ENCODE assay signal across 1 fruit fly cellular context in genomic region chr2L:8001694-8002627, dm6.
TF ChIP-seq lines count a peak whose summit lies in the region.

No protein-coding gene starts in this region.

TF ChIP-seq in whole organism, embryonic, 481 proteins besides CTCF, POLR2A, EP300 and RAD21 (continued from another document and continues in another):
- peak; percentile 82 for TF ChIP-seq CG10462 (GFP tag; optimal IDR thresholded peaks at IDR 0.05; lab: Kevin White, UChicago)
- peak; percentile 68 for TF ChIP-seq H2.0 (GFP tag; IDR thresholded peaks at IDR 0.05; lab: Robert Waterston, UW)
- TF ChIP-seq fd3F (GFP tag; optimal IDR thresholded peaks at IDR 0.05; lab: Kevin White, UChicago), result peak; percentile 84
- peak; percentile 77 for TF ChIP-seq CG11456 (GFP tag; IDR thresholded peaks at IDR 0.05; lab: Robert Waterston, UW)
- no peak for TF ChIP-seq CG17912 (GFP tag; optimal IDR thresholded peaks at IDR 0.05; lab: Kevin White, UChicago)
- peak; percentile 83 for TF ChIP-seq CG1529 (GFP tag; optimal IDR thresholded peaks at IDR 0.05; lab: Kevin White, UChicago)
- TF ChIP-seq Pdp1 (GFP tag; optimal IDR thresholded peaks at IDR 0.05; lab: Kevin White, UChicago), result peak; percentile 73 to 80
- TF ChIP-seq slou (GFP tag; optimal IDR thresholded peaks at IDR 0.05; lab: Kevin White, UChicago), result peak; percentile 76
- peak; percentile 69 for TF ChIP-seq CG6683 (GFP tag; optimal IDR thresholded peaks at IDR 0.05; lab: Kevin White, UChicago)
- TF ChIP-seq CG32772 (GFP tag; IDR thresholded peaks at IDR 0.05; lab: Robert Waterston, UW), result peak; percentile 66
- TF ChIP-seq CG30431 (GFP tag; optimal IDR thresholded peaks at IDR 0.05; lab: Kevin White, UChicago), result peak; percentile 78
- peak; percentile 73 for TF ChIP-seq jing (GFP tag; optimal IDR thresholded peaks at IDR 0.05; lab: Kevin White, UChicago)
- TF ChIP-seq CG4730 (GFP tag; IDR thresholded peaks at IDR 0.05; lab: Robert Waterston, UW), result peak; percentile 81
- 0 out of 2 replicates have a peak, but pooled peaks have one; percentile 20 for TF ChIP-seq Doc2 (GFP tag; IDR thresholded peaks at IDR 0.05; lab: Robert Waterston, UW)
- peak; percentile 78 for TF ChIP-seq Rfx (GFP tag; IDR thresholded peaks at IDR 0.05; lab: Robert Waterston, UW)
- TF ChIP-seq CkIIα-i1 (GFP tag; IDR thresholded peaks at IDR 0.05; lab: Robert Waterston, UW), result 0 out of 2 replicates have a peak, but pooled peaks have one; percentile 9
- TF ChIP-seq CG5180 (GFP tag; optimal IDR thresholded peaks at IDR 0.05; lab: Kevin White, UChicago), result peak; percentile 82
- TF ChIP-seq CG17328 (GFP tag; IDR thresholded peaks at IDR 0.05; lab: Robert Waterston, UW), result peak; percentile 71
- peak; percentile 53 for TF ChIP-seq toy (GFP tag; IDR thresholded peaks at IDR 0.05; lab: Robert Waterston, UW)
- peak; percentile 78 for TF ChIP-seq CG7357 (GFP tag; IDR thresholded peaks at IDR 0.05; lab: Robert Waterston, UW)
- peak; percentile 85 for TF ChIP-seq CG1233 (GFP tag; optimal IDR thresholded peaks at IDR 0.05; lab: Kevin White, UChicago)
- peak; percentile 73 for TF ChIP-seq cato (GFP tag; optimal IDR thresholded peaks at IDR 0.05; lab: Kevin White, UChicago; ENCODE audit: borderline replicate concordance)
- 0 out of 3 replicates have a peak, but pooled peaks have one; percentile 41 for TF ChIP-seq gce (GFP tag; IDR thresholded peaks at IDR 0.05; lab: Robert Waterston, UW)
- TF ChIP-seq CG12744 (GFP tag; optimal IDR thresholded peaks at IDR 0.05; lab: Kevin White, UChicago), result peak; percentile 72
- TF ChIP-seq tgo (GFP tag; IDR thresholded peaks at IDR 0.05; lab: Robert Waterston, UW), result peak; percentile 87
- TF ChIP-seq sim (GFP tag; IDR thresholded peaks at IDR 0.05; lab: Robert Waterston, UW), result peak; percentile 39; the same call in 1 of the 2 replicates
- 0 out of 2 replicates have a peak, but pooled peaks have one; percentile 41 for TF ChIP-seq Lim3 (GFP tag; IDR thresholded peaks at IDR 0.05; lab: Robert Waterston, UW)
- no peak for TF ChIP-seq prd (optimal IDR thresholded peaks at IDR 0.05; lab: Kevin White, UChicago)
- TF ChIP-seq prd (GFP tag; IDR thresholded peaks at IDR 0.05; lab: Robert Waterston, UW), result peak; percentile 85
- TF ChIP-seq chm (GFP tag; IDR thresholded peaks at IDR 0.05; lab: Robert Waterston, UW), result peak; percentile 78; the same call in 1 of the 2 replicates
- TF ChIP-seq CG6854 (GFP tag; optimal IDR thresholded peaks at IDR 0.05; lab: Kevin White, UChicago), result peak; percentile 85
- TF ChIP-seq CG33557 (GFP tag; optimal IDR thresholded peaks at IDR 0.05; lab: Kevin White, UChicago), result peak; percentile 62
- peak; percentile 71 for TF ChIP-seq ERR (GFP tag; optimal IDR thresholded peaks at IDR 0.05; lab: Kevin White, UChicago)
- TF ChIP-seq esg (GFP tag; conservative IDR thresholded peaks at IDR 0.05; lab: Robert Waterston, UW), result peak; percentile 86
- TF ChIP-seq run (tag; optimal IDR thresholded peaks at IDR 0.05; lab: Kevin White, UChicago), result peak; percentile 80
- TF ChIP-seq Bdp1 (GFP tag; optimal IDR thresholded peaks at IDR 0.05; lab: Kevin White, UChicago), result peak; percentile 81
- peak; percentile 67 for TF ChIP-seq salm (tag; optimal IDR thresholded peaks at IDR 0.05; lab: Kevin White, UChicago)
- no peak for TF ChIP-seq HLH4C (GFP tag; IDR thresholded peaks at IDR 0.05; lab: Robert Waterston, UW; ENCODE audit: partially characterized antibody)
- no peak for TF ChIP-seq pan (optimal IDR thresholded peaks at IDR 0.05; lab: Kevin White, UChicago)
- peak in 1 of 2 experiments; percentile 87 for TF ChIP-seq pan (GFP tag; optimal IDR thresholded peaks at IDR 0.05 in 1 of 2, IDR thresholded peaks at IDR 0.05 in 1 of 2)
- TF ChIP-seq NC2α (GFP tag; optimal IDR thresholded peaks at IDR 0.05; lab: Kevin White, UChicago), result peak; percentile 54
- peak; percentile 68 for TF ChIP-seq pnt (GFP tag; optimal IDR thresholded peaks at IDR 0.05; lab: Kevin White, UChicago)
- TF ChIP-seq CG5953 (GFP tag; IDR thresholded peaks at IDR 0.05; lab: Robert Waterston, UW), result peak; percentile 68
- peak; percentile 40 for TF ChIP-seq corto (GFP tag; optimal IDR thresholded peaks at IDR 0.05; lab: Kevin White, UChicago)
- peak; percentile 68 for TF ChIP-seq sd (tag; optimal IDR thresholded peaks at IDR 0.05; lab: Kevin White, UChicago)
- 0 out of 3 replicates have a peak, but pooled peaks have one; percentile 43 for TF ChIP-seq CG6175 (GFP tag; IDR thresholded peaks at IDR 0.05; lab: Robert Waterston, UW)
- TF ChIP-seq tio (GFP tag; optimal IDR thresholded peaks at IDR 0.05; lab: Kevin White, UChicago), result peak; percentile 91
- peak; percentile 83 for TF ChIP-seq caup (GFP tag; optimal IDR thresholded peaks at IDR 0.05; lab: Kevin White, UChicago; ENCODE audit: severe bottlenecking)
- TF ChIP-seq NFAT (GFP tag; IDR thresholded peaks at IDR 0.05; lab: Robert Waterston, UW), result peak; percentile 60; the same call in 1 of the 2 replicates
- TF ChIP-seq mld (GFP tag; IDR thresholded peaks at IDR 0.05; lab: Robert Waterston, UW; ENCODE audit: partially characterized antibody), result no peak
- TF ChIP-seq CG13424 (tag; optimal IDR thresholded peaks at IDR 0.05; lab: Kevin White, UChicago), result peak; percentile 89
- no peak for TF ChIP-seq Tbp (GFP tag; optimal IDR thresholded peaks at IDR 0.05; lab: Kevin White, UChicago)
- peak; percentile 92 for TF ChIP-seq Meics (GFP tag; optimal IDR thresholded peaks at IDR 0.05; lab: Kevin White, UChicago)
- TF ChIP-seq D19A (tag; optimal IDR thresholded peaks at IDR 0.05; lab: Kevin White, UChicago), result peak; percentile 81
- TF ChIP-seq CG9437 (GFP tag; optimal IDR thresholded peaks at IDR 0.05; lab: Kevin White, UChicago), result peak; percentile 91
- TF ChIP-seq CG43689 (GFP tag; IDR thresholded peaks at IDR 0.05; lab: Robert Waterston, UW), result no peak
- TF ChIP-seq CG16863 (GFP tag; optimal IDR thresholded peaks at IDR 0.05; lab: Kevin White, UChicago), result peak; percentile 75
- peak; percentile 82 for TF ChIP-seq gsb (GFP tag; IDR thresholded peaks at IDR 0.05; lab: Robert Waterston, UW)
- TF ChIP-seq CG31224 (GFP tag; IDR thresholded peaks at IDR 0.05; lab: Robert Waterston, UW), result peak; percentile 62
- TF ChIP-seq CG1603 (tag; optimal IDR thresholded peaks at IDR 0.05; lab: Kevin White, UChicago), result peak; percentile 65
- peak; percentile 33 for TF ChIP-seq pros (GFP tag; optimal IDR thresholded peaks at IDR 0.05; lab: Kevin White, UChicago)
- TF ChIP-seq ara (GFP tag; IDR thresholded peaks at IDR 0.05; lab: Robert Waterston, UW), result peak; percentile 68; the same call in 1 of the 2 replicates
- peak; percentile 93 for TF ChIP-seq CG8924 (tag; optimal IDR thresholded peaks at IDR 0.05; lab: Kevin White, UChicago)
- peak; percentile 72 for TF ChIP-seq CG15514 (GFP tag; optimal IDR thresholded peaks at IDR 0.05; lab: Kevin White, UChicago)
- peak in 1 of 2 experiments; percentile 54 for TF ChIP-seq Hr78 (GFP tag; optimal IDR thresholded peaks at IDR 0.05; lab: Kevin White, UChicago)
- peak; percentile 66 for TF ChIP-seq trh (GFP tag; optimal IDR thresholded peaks at IDR 0.05; lab: Kevin White, UChicago)
- no peak for TF ChIP-seq CG15479 (GFP tag; optimal IDR thresholded peaks at IDR 0.05; lab: Kevin White, UChicago)
- peak; percentile 71 for TF ChIP-seq HLH3B (GFP tag; IDR thresholded peaks at IDR 0.05; lab: Robert Waterston, UW)
- TF ChIP-seq dan (GFP tag; IDR thresholded peaks at IDR 0.05; lab: Robert Waterston, UW), result peak; percentile 63
- no peak for TF ChIP-seq MESR4 (GFP tag; optimal IDR thresholded peaks at IDR 0.05; lab: Kevin White, UChicago)
- TF ChIP-seq CG13287 (GFP tag; IDR thresholded peaks at IDR 0.05; lab: Robert Waterston, UW; ENCODE audit: partially characterized antibody), result no peak
- TF ChIP-seq CG11398 (GFP tag; optimal IDR thresholded peaks at IDR 0.05; lab: Kevin White, UChicago), result peak; percentile 46
- no peak for TF ChIP-seq CG10431 (GFP tag; optimal IDR thresholded peaks at IDR 0.05; lab: Kevin White, UChicago)
- peak; percentile 88 for TF ChIP-seq Atf6 (GFP tag; IDR thresholded peaks at IDR 0.05; lab: Robert Waterston, UW)
- peak; percentile 83 for TF ChIP-seq Hsf (GFP tag; optimal IDR thresholded peaks at IDR 0.05; lab: Kevin White, UChicago)
- no peak for TF ChIP-seq CG2129 (GFP tag; IDR thresholded peaks at IDR 0.05; lab: Robert Waterston, UW; ENCODE audit: partially characterized antibody)
- TF ChIP-seq abd-A (tag; optimal IDR thresholded peaks at IDR 0.05; lab: Kevin White, UChicago), result peak; percentile 64
- peak; percentile 4 for TF ChIP-seq CG9797 (GFP tag; optimal IDR thresholded peaks at IDR 0.05; lab: Kevin White, UChicago)
- TF ChIP-seq CG14667 (GFP tag; IDR thresholded peaks at IDR 0.05; lab: Robert Waterston, UW), result peak; percentile 68
- TF ChIP-seq CG7786 (GFP tag; optimal IDR thresholded peaks at IDR 0.05; lab: Kevin White, UChicago), result peak; percentile 83
- no peak for TF ChIP-seq Hr39 (optimal IDR thresholded peaks at IDR 0.05; lab: Kevin White, UChicago)
- TF ChIP-seq CG1832 (GFP tag; optimal IDR thresholded peaks at IDR 0.05; lab: Kevin White, UChicago), result no peak
- TF ChIP-seq ind (GFP tag; optimal IDR thresholded peaks at IDR 0.05; lab: Kevin White, UChicago), result peak; percentile 84
- no peak for TF ChIP-seq Kr (GFP tag; optimal IDR thresholded peaks at IDR 0.05; lab: Kevin White, UChicago)
- peak; percentile 73 for TF ChIP-seq CHES-1-like (GFP tag; optimal IDR thresholded peaks at IDR 0.05; lab: Kevin White, UChicago)
- peak; percentile 75 for TF ChIP-seq CG12942 (GFP tag; optimal IDR thresholded peaks at IDR 0.05; lab: Kevin White, UChicago)
- TF ChIP-seq CG7987 (GFP tag; optimal IDR thresholded peaks at IDR 0.05; lab: Kevin White, UChicago), result peak; percentile 17
- TF ChIP-seq CG12769 (tag; optimal IDR thresholded peaks at IDR 0.05; lab: Kevin White, UChicago), result peak; percentile 35
- TF ChIP-seq BEAF-32 (GFP tag; optimal IDR thresholded peaks at IDR 0.05; lab: Kevin White, UChicago), result peak; percentile 13
- peak; percentile 68 for TF ChIP-seq CG6654 (GFP tag; optimal IDR thresholded peaks at IDR 0.05; lab: Kevin White, UChicago)
- TF ChIP-seq Usf (GFP tag; optimal IDR thresholded peaks at IDR 0.05; lab: Kevin White, UChicago), result peak; percentile 57
- peak; percentile 86 for TF ChIP-seq bcd (GFP tag; optimal IDR thresholded peaks at IDR 0.05; lab: Kevin White, UChicago)
- peak; percentile 52 for TF ChIP-seq psq (GFP tag; optimal IDR thresholded peaks at IDR 0.05; lab: Kevin White, UChicago)
- no peak for TF ChIP-seq zf30C (GFP tag; optimal IDR thresholded peaks at IDR 0.05; lab: Kevin White, UChicago)
- peak; percentile 76 for TF ChIP-seq B-H1 (GFP tag; IDR thresholded peaks at IDR 0.05; lab: Robert Waterston, UW)
- TF ChIP-seq cad (GFP tag; optimal IDR thresholded peaks at IDR 0.05; lab: Kevin White, UChicago), result no peak
- peak; percentile 95 for TF ChIP-seq Ets65A (GFP tag; lab: Kevin White, UChicago)
- TF ChIP-seq dm (GFP tag; optimal IDR thresholded peaks at IDR 0.05; lab: Kevin White, UChicago), result peak; percentile 65
- peak; percentile 69 for TF ChIP-seq CG14050 (GFP tag; IDR thresholded peaks at IDR 0.05; lab: Robert Waterston, UW)
- no peak for TF ChIP-seq pfk (GFP tag; optimal IDR thresholded peaks at IDR 0.05; lab: Kevin White, UChicago)
- TF ChIP-seq Asciz (GFP tag; optimal IDR thresholded peaks at IDR 0.05; lab: Kevin White, UChicago), result peak; percentile 87
- peak; percentile 77 for TF ChIP-seq H15 (GFP tag; IDR thresholded peaks at IDR 0.05; lab: Robert Waterston, UW)
- peak; percentile 57 for TF ChIP-seq Adf1 (GFP tag; IDR thresholded peaks at IDR 0.05; lab: Robert Waterston, UW)
- peak; percentile 37 for TF ChIP-seq Sry-β (GFP tag; optimal IDR thresholded peaks at IDR 0.05; lab: Kevin White, UChicago)
- 0 out of 2 replicates have a peak, but pooled peaks have one; percentile 28 for TF ChIP-seq CG1024 (GFP tag; IDR thresholded peaks at IDR 0.05; lab: Robert Waterston, UW)
- TF ChIP-seq onecut (GFP tag; IDR thresholded peaks at IDR 0.05; lab: Robert Waterston, UW), result peak; percentile 66
- TF ChIP-seq inv (GFP tag; IDR thresholded peaks at IDR 0.05; lab: Robert Waterston, UW; ENCODE audit: partially characterized antibody), result no peak; the same call in 1 of the 2 replicates
- no peak for TF ChIP-seq CG17802 (tag; optimal IDR thresholded peaks at IDR 0.05; lab: Kevin White, UChicago)
- peak; percentile 77 for TF ChIP-seq ATbp (GFP tag; optimal IDR thresholded peaks at IDR 0.05; lab: Kevin White, UChicago)
- peak; percentile 73 for TF ChIP-seq CG6813 (GFP tag; optimal IDR thresholded peaks at IDR 0.05; lab: Kevin White, UChicago)
- TF ChIP-seq Oaz (GFP tag; IDR thresholded peaks at IDR 0.05; lab: Robert Waterston, UW), result peak; percentile 74
- peak; percentile 69; the same call in 2 of the 3 replicates for TF ChIP-seq ase (GFP tag; IDR thresholded peaks at IDR 0.05; lab: Robert Waterston, UW)
- TF ChIP-seq CG13894 (tag; optimal IDR thresholded peaks at IDR 0.05; lab: Kevin White, UChicago), result peak; percentile 71
- TF ChIP-seq ewg (GFP tag; optimal IDR thresholded peaks at IDR 0.05; lab: Kevin White, UChicago), result peak; percentile 73
- no peak for TF ChIP-seq CG7271 (tag; optimal IDR thresholded peaks at IDR 0.05; lab: Kevin White, UChicago)
- TF ChIP-seq odd (GFP tag; optimal IDR thresholded peaks at IDR 0.05; lab: Kevin White, UChicago), result peak; percentile 84
- TF ChIP-seq CG2116 (GFP tag; optimal IDR thresholded peaks at IDR 0.05; lab: Kevin White, UChicago), result peak; percentile 67
- peak; percentile 55 for TF ChIP-seq emc (GFP tag; optimal IDR thresholded peaks at IDR 0.05; lab: Kevin White, UChicago)
- TF ChIP-seq CG11085 (GFP tag; IDR thresholded peaks at IDR 0.05; lab: Robert Waterston, UW), result peak; percentile 52
- no peak for TF ChIP-seq B-H2 (GFP tag; optimal IDR thresholded peaks at IDR 0.05; lab: Kevin White, UChicago)
- TF ChIP-seq kay (GFP tag; optimal IDR thresholded peaks at IDR 0.05; lab: Kevin White, UChicago), result peak; percentile 74
- peak; percentile 90 for TF ChIP-seq Abd-B (GFP tag; optimal IDR thresholded peaks at IDR 0.05; lab: Kevin White, UChicago)
- TF ChIP-seq Ets97D (GFP tag; optimal IDR thresholded peaks at IDR 0.05; lab: Kevin White, UChicago), result peak; percentile 36
- peak; percentile 81 for TF ChIP-seq PHDP (tag; optimal IDR thresholded peaks at IDR 0.05; lab: Kevin White, UChicago)
- peak; percentile 33 for TF ChIP-seq CG31365 (tag; optimal IDR thresholded peaks at IDR 0.05; lab: Kevin White, UChicago)
- peak; percentile 77 for TF ChIP-seq HLH54F (GFP tag; optimal IDR thresholded peaks at IDR 0.05; lab: Kevin White, UChicago)
- TF ChIP-seq pita (GFP tag; optimal IDR thresholded peaks at IDR 0.05; lab: Kevin White, UChicago), result no peak
- TF ChIP-seq sqz (GFP tag; optimal IDR thresholded peaks at IDR 0.05; lab: Kevin White, UChicago), result peak; percentile 83
- peak; percentile 90 for TF ChIP-seq CG34422 (GFP tag; IDR thresholded peaks at IDR 0.05; lab: Robert Waterston, UW)
